Worm (Caenorhabditis elegans) whole organism, L1 larva: ENCODE measurements around the gene smcl-1.
A peak's percentile ranks its signal among the peaks of the same experiment; 100 is the strongest.

Source experiments
- C16A3.4 ChIP-seq: fragments of 150-350 bp; optimal IDR thresholded peaks from 2 replicates; lab custom pipeline; 2014; ENCODE audit warnings: missing biosample characterization, missing genetic modification characterization
- C34B4.2 ChIP-seq: sonication (generic microtip); optimal IDR thresholded peaks from 2 replicates; lab custom pipeline; 2017; ENCODE audit warnings: mild to moderate bottlenecking, missing genetic modification characterization, missing compliant biosample characterization
- F16B12.6 ChIP-seq: fragments of 150-350 bp; optimal IDR thresholded peaks from 2 replicates; lab custom pipeline; 2014; ENCODE audit warnings: missing biosample characterization, missing genetic modification characterization
- Y116A8C.19 ChIP-seq: sonication (generic microtip); optimal IDR thresholded peaks from 2 replicates; lab custom pipeline; 2016; ENCODE audit warnings: missing compliant biosample characterization, missing genetic modification characterization, borderline replicate concordance
- aha-1 ChIP-seq: fragments of 150-350 bp; optimal IDR thresholded peaks from 2 replicates; lab custom pipeline; 2014; ENCODE audit warnings: missing biosample characterization, missing genetic modification characterization
- aly-2 ChIP-seq: fragments of 150-350 bp; optimal IDR thresholded peaks from 2 replicates; lab custom pipeline; 2014; ENCODE audit warnings: missing biosample characterization, missing genetic modification characterization
- ama-1 ChIP-seq: fragments of 150-350 bp; optimal IDR thresholded peaks from 2 replicates; lab custom pipeline; 2014
- blmp-1 ChIP-seq: fragments of 150-350 bp; optimal IDR thresholded peaks from 2 replicates; lab custom pipeline; 2014; ENCODE audit warnings: missing biosample characterization, missing genetic modification characterization
- ceh-63 ChIP-seq: fragments of 200-800 bp; sonication (Bioruptor generic); optimal IDR thresholded peaks from 2 replicates; lab custom pipeline; 2018; ENCODE audit warnings: mild to moderate bottlenecking, missing genetic modification characterization, missing compliant biosample characterization
- ceh-8 ChIP-seq: fragments of 200-800 bp; sonication (Bioruptor generic); optimal IDR thresholded peaks from 2 replicates; lab custom pipeline; 2018; ENCODE audit warnings: mild to moderate bottlenecking, missing genetic modification characterization, moderate library complexity, missing compliant biosample characterization
- ceh-88 ChIP-seq: fragments of 200-800 bp; sonication (Bioruptor generic); IDR thresholded peaks from 2 replicates; pipeline ENCODE4 v1.3.6; 2022; ENCODE audit warnings: missing genetic modification characterization, missing compliant biosample characterization
- ceh-90 ChIP-seq: sonication (generic microtip); optimal IDR thresholded peaks from 2 replicates; lab custom pipeline; 2016; ENCODE audit warnings: missing genetic modification characterization, missing compliant biosample characterization
- dsc-1 ChIP-seq: sonication (generic microtip); optimal IDR thresholded peaks from 2 replicates; lab custom pipeline; 2016; ENCODE audit warnings: mild to moderate bottlenecking, missing genetic modification characterization, missing compliant biosample characterization
- efl-3 ChIP-seq: fragments of 200-800 bp; sonication (Bioruptor generic); optimal IDR thresholded peaks from 2 replicates; lab custom pipeline; 2018; ENCODE audit warnings: mild to moderate bottlenecking, missing genetic modification characterization, missing compliant biosample characterization
- egl-13 ChIP-seq: sonication (generic microtip); optimal IDR thresholded peaks from 2 replicates; lab custom pipeline; 2016; ENCODE audit warnings: missing genotype, missing genetic modification reagents, missing genetic modification characterization, missing compliant biosample characterization
- elt-2 ChIP-seq: sonication (generic microtip); optimal IDR thresholded peaks from 2 replicates; lab custom pipeline; 2016; ENCODE audit warnings: missing genetic modification characterization, mild to moderate bottlenecking, inconsistent platforms, missing compliant biosample characterization, missing genetic modification reagents
- ets-5 ChIP-seq: fragments of 200-800 bp; sonication (Bioruptor generic); IDR thresholded peaks from 2 replicates; pipeline ENCODE4 v1.3.6; 2022; ENCODE audit warnings: missing genetic modification characterization, missing compliant biosample characterization
- fkh-8 ChIP-seq: sonication (generic microtip); optimal IDR thresholded peaks from 2 replicates; lab custom pipeline; 2016; ENCODE audit warnings: mild to moderate bottlenecking, missing genetic modification characterization, missing compliant biosample characterization
- grh-1 ChIP-seq: fragments of 200-800 bp; sonication (Bioruptor generic); IDR thresholded peaks from 2 replicates; pipeline ENCODE4 v1.3.6; 2022; ENCODE audit warnings: missing genetic modification reagents, missing genetic modification characterization, missing compliant biosample characterization
- hpl-2 ChIP-seq: fragments of 150-350 bp; optimal IDR thresholded peaks from 2 replicates; lab custom pipeline; 2014; ENCODE audit warnings: missing biosample characterization, missing genetic modification reagents, missing genetic modification characterization
- isw-1 ChIP-seq: fragments of 200-800 bp; sonication (Bioruptor generic); IDR thresholded peaks from 2 replicates; pipeline ENCODE4 v1.3.6; 2022; ENCODE audit warnings: missing genetic modification characterization, missing compliant biosample characterization
- lin-13 ChIP-seq: fragments of 150-350 bp; optimal IDR thresholded peaks from 2 replicates; lab custom pipeline; 2014; ENCODE audit warnings: missing biosample characterization, missing genetic modification reagents, missing genetic modification characterization
- lin-14 ChIP-seq: fragments of 200-800 bp; sonication (Bioruptor generic); optimal IDR thresholded peaks from 2 replicates; lab custom pipeline; 2018; ENCODE audit warnings: mild to moderate bottlenecking, missing genetic modification characterization, moderate library complexity, missing compliant biosample characterization
- lin-35 ChIP-seq, 2 experiments: fragments of 150-350 bp; optimal IDR thresholded peaks; 2 replicates each; lab custom pipeline; 2014; ENCODE audit warnings: missing biosample characterization in 2 of 2, missing genetic modification characterization in 2 of 2, missing genetic modification reagents in 2 of 2
- lin-39 ChIP-seq: fragments of 150-350 bp; optimal IDR thresholded peaks from 2 replicates; lab custom pipeline; 2014; ENCODE audit warnings: missing biosample characterization, missing genetic modification reagents, missing genetic modification characterization
- lsy-2 ChIP-seq, 2 experiments: fragments of 150-350 bp; optimal IDR thresholded peaks; 2 replicates each; lab custom pipeline; 2014; ENCODE audit warnings: missing biosample characterization in 2 of 2, missing genetic modification characterization in 2 of 2
- mab-9 ChIP-seq: fragments of 200-800 bp; sonication (Bioruptor generic); IDR thresholded peaks from 2 replicates; pipeline ENCODE4 v1.3.6; 2022; ENCODE audit warnings: missing genetic modification reagents, missing genetic modification characterization, missing compliant biosample characterization
- mdl-1 ChIP-seq, 2 experiments: fragments of 150-350 bp; optimal IDR thresholded peaks; 2 replicates each; lab custom pipeline; 2014 to 2017; ENCODE audit warnings: missing biosample characterization in 2 of 2, missing genetic modification characterization in 2 of 2, inconsistent platforms in 1 of 2
- mef-2 ChIP-seq: fragments of 150-350 bp; optimal IDR thresholded peaks from 2 replicates; lab custom pipeline; 2014; ENCODE audit warnings: missing biosample characterization, missing genetic modification characterization
- mep-1 ChIP-seq: fragments of 150-350 bp; optimal IDR thresholded peaks from 2 replicates; lab custom pipeline; 2014; ENCODE audit warnings: missing biosample characterization, missing genetic modification characterization
- nhr-11 ChIP-seq: fragments of 150-350 bp; optimal IDR thresholded peaks from 2 replicates; lab custom pipeline; 2014; ENCODE audit warnings: missing biosample characterization, missing genetic modification characterization
- nhr-19 ChIP-seq: fragments of 200-800 bp; sonication (Bioruptor generic); conservative IDR thresholded peaks from 2 replicates; pipeline ENCODE4 v1.3.6; 2022; ENCODE audit warnings: missing genetic modification characterization, missing compliant biosample characterization
- nhr-20 ChIP-seq: sonication (generic microtip); optimal IDR thresholded peaks from 2 replicates; lab custom pipeline; 2016; ENCODE audit warnings: mild to moderate bottlenecking, missing genetic modification characterization, missing compliant biosample characterization
- nhr-237 ChIP-seq: fragments of 150-350 bp; optimal IDR thresholded peaks from 2 replicates; lab custom pipeline; 2014; ENCODE audit warnings: missing biosample characterization, missing genetic modification characterization
- nhr-28 ChIP-seq: fragments of 150-350 bp; optimal IDR thresholded peaks from 2 replicates; lab custom pipeline; 2014; ENCODE audit warnings: missing biosample characterization, missing genetic modification characterization
- nhr-47 ChIP-seq: sonication (generic microtip); optimal IDR thresholded peaks from 2 replicates; lab custom pipeline; 2016; ENCODE audit warnings: mild to moderate bottlenecking, missing genetic modification characterization, moderate library complexity, missing compliant biosample characterization
- nhr-76 ChIP-seq: sonication (generic microtip); optimal IDR thresholded peaks from 2 replicates; lab custom pipeline; 2017; ENCODE audit warnings: missing biosample characterization, missing genetic modification characterization
- nhr-85 ChIP-seq: sonication (generic microtip); peaks from one replicate; lab custom pipeline; 2016; ENCODE audit warnings: missing genetic modification characterization, inconsistent platforms, missing compliant biosample characterization
- nhr-90 ChIP-seq: sonication (generic microtip); optimal IDR thresholded peaks from 2 replicates; lab custom pipeline; 2016; ENCODE audit warnings: mild to moderate bottlenecking, missing genetic modification characterization, missing compliant biosample characterization; ENCODE audit not compliant: poor library complexity
- pqm-1 ChIP-seq: sonication (generic microtip); optimal IDR thresholded peaks from 3 replicates; lab custom pipeline; 2017; ENCODE audit warnings: missing biosample characterization, missing genetic modification characterization
- rnt-1 ChIP-seq: sonication (generic microtip); optimal IDR thresholded peaks from 2 replicates; lab custom pipeline; 2016; ENCODE audit warnings: mild to moderate bottlenecking, missing genetic modification characterization, moderate library complexity, missing compliant biosample characterization
- skn-1 ChIP-seq: fragments of 150-350 bp; optimal IDR thresholded peaks from 2 replicates; lab custom pipeline; 2014; ENCODE audit warnings: missing biosample characterization, missing genetic modification characterization
- sox-4 ChIP-seq: sonication (generic microtip); optimal IDR thresholded peaks from 2 replicates; lab custom pipeline; 2016; ENCODE audit warnings: missing genetic modification characterization, missing compliant biosample characterization
- swsn-7 ChIP-seq: sonication (generic microtip); optimal IDR thresholded peaks from 2 replicates; lab custom pipeline; 2016; ENCODE audit warnings: missing genetic modification characterization, missing compliant biosample characterization
- tbx-2 ChIP-seq: sonication (generic microtip); optimal IDR thresholded peaks from 2 replicates; lab custom pipeline; 2016; ENCODE audit warnings: missing genetic modification characterization, missing compliant biosample characterization
- unc-30 ChIP-seq: sonication (generic microtip); optimal IDR thresholded peaks from 2 replicates; lab custom pipeline; 2017; ENCODE audit warnings: missing biosample characterization, missing genetic modification characterization
- unc-62 ChIP-seq: fragments of 150-350 bp; optimal IDR thresholded peaks from 2 replicates; lab custom pipeline; 2014; ENCODE audit warnings: missing biosample characterization, missing genetic modification reagents, missing genetic modification characterization
- unc-98 ChIP-seq: fragments of 200-800 bp; sonication (Bioruptor generic); IDR thresholded peaks from 2 replicates; pipeline ENCODE4 v1.3.6; 2022; ENCODE audit warnings: missing genetic modification characterization, missing compliant biosample characterization
- vab-15 ChIP-seq: sonication (generic microtip); optimal IDR thresholded peaks from 2 replicates; lab custom pipeline; 2017; ENCODE audit warnings: missing genotype, mild to moderate bottlenecking, missing genetic modification characterization, missing compliant biosample characterization
- zag-1 ChIP-seq: fragments of 150-350 bp; optimal IDR thresholded peaks from 2 replicates; lab custom pipeline; 2014; ENCODE audit warnings: missing biosample characterization, missing genetic modification characterization
- zip-4 ChIP-seq: fragments of 200-800 bp; sonication (Bioruptor generic); optimal IDR thresholded peaks from 2 replicates; lab custom pipeline; 2018; ENCODE audit warnings: mild to moderate bottlenecking, missing genetic modification characterization, moderate library complexity, missing compliant biosample characterization
- ztf-4 ChIP-seq: fragments of 150-350 bp; optimal IDR thresholded peaks from 2 replicates; lab custom pipeline; 2014; ENCODE audit warnings: missing biosample characterization, missing genetic modification characterization

smcl-1 gene

ce11 chrX:11643767-11644235, 49.5 kb upstream of the smcl-1 start, which contains the start of gene sto-4 (continued):
- TF ChIP-seq nhr-85 (tag; lab: Kevin White, UChicago) (peak; percentile 99), grh-1 (GFP tag; lab: Robert Waterston, UW) (peak; percentile 78), mab-9 (GFP tag; lab: Robert Waterston, UW) (peak; percentile 69)
- TF ChIP-seq, all 84 proteins: peak for 35; not testable (repeated sequence) for 49

ce11 chrX:11645517-11645916, 47.7 kb upstream of the smcl-1 start:
- TF ChIP-seq isw-1 (GFP tag; lab: Robert Waterston, UW) (no peak), nhr-237 (tag; lab: Kevin White, UChicago) (no peak), zip-4 (GFP tag; lab: Kevin White, UChicago) (no peak), skn-1 (tag; lab: Kevin White, UChicago) (peak; percentile 20), elt-2 (tag; lab: Kevin White, UChicago) (peak; percentile 27), ceh-63 (GFP tag; lab: Kevin White, UChicago) (no peak), unc-62 (GFP tag; lab: Kevin White, UChicago) (no peak), fkh-8 (tag; lab: Kevin White, UChicago) (no peak), grh-1 (GFP tag; lab: Robert Waterston, UW) (no peak), egl-13 (no peak), ceh-8 (no peak), unc-30 (tag; lab: Kevin White, UChicago) (no peak), swsn-7 (tag; lab: Kevin White, UChicago) (peak; percentile 21), ceh-88 (GFP tag; lab: Robert Waterston, UW) (no peak), hpl-2 (GFP tag; lab: Kevin White, UChicago) (no peak), nhr-11 (tag; lab: Kevin White, UChicago) (no peak), aly-2 (tag; lab: Kevin White, UChicago) (no peak), lin-13 (no peak), nhr-76 (tag; lab: Kevin White, UChicago) (no peak), F16B12.6 (no peak), zag-1 (tag; lab: Kevin White, UChicago) (no peak), tbx-2 (tag; lab: Kevin White, UChicago) (peak; percentile 25), ets-5 (GFP tag; lab: Robert Waterston, UW) (no peak), mef-2 (tag; lab: Kevin White, UChicago) (no peak), dsc-1 (tag; lab: Kevin White, UChicago) (no peak), lin-14 (GFP tag; lab: Kevin White, UChicago) (peak; percentile 5), nhr-19 (GFP tag; lab: Robert Waterston, UW) (peak; percentile 14; the same call in 1 of the 2 replicates), Y116A8C.19 (tag; lab: Kevin White, UChicago) (no peak), efl-3 (GFP tag; lab: Kevin White, UChicago) (no peak), lin-35 (GFP tag; optimal IDR thresholded peaks at IDR 0.05; lab: Kevin White, UChicago) (no peak), C16A3.4 (tag; lab: Kevin White, UChicago) (peak; percentile 25), vab-15 (tag; lab: Kevin White, UChicago) (no peak), nhr-47 (peak; percentile 35), C34B4.2 (tag; lab: Kevin White, UChicago) (no peak), lsy-2 (tag; optimal IDR thresholded peaks at IDR 0.05; lab: Kevin White, UChicago) (peak in 1 of 2 experiments; percentile 2), sox-4 (tag; lab: Kevin White, UChicago) (no peak), nhr-28 (tag; lab: Kevin White, UChicago) (no peak), rnt-1 (tag; lab: Kevin White, UChicago) (peak; percentile 35), ztf-4 (tag; lab: Kevin White, UChicago) (no peak), ceh-90 (tag; lab: Kevin White, UChicago) (no peak), lin-39 (no peak), pqm-1 (tag; lab: Kevin White, UChicago) (no peak), nhr-20 (tag; lab: Kevin White, UChicago) (peak; percentile 43), mdl-1 (tag; optimal IDR thresholded peaks at IDR 0.05; lab: Kevin White, UChicago) (peak in 1 of 2 experiments; percentile 40), ama-1 (lab: Kevin White, UChicago) (no peak), unc-98 (no peak), mep-1 (tag; lab: Kevin White, UChicago) (peak; percentile 36), aha-1 (tag; lab: Kevin White, UChicago) (no peak), nhr-90 (tag; lab: Kevin White, UChicago) (peak; percentile 58), blmp-1 (peak; percentile 23)
